Fruit fly (Drosophila melanogaster) whole organism, embryonic: ENCODE results near the gene MSAmiP.

Source experiments
- CG12155 ChIP-seq: fragments of 200-800 bp; sonication (Bioruptor generic); optimal IDR thresholded peaks from 3 replicates; lab custom pipeline; 2016; ENCODE audit warnings: missing biosample characterization, missing genetic modification characterization
- CG12236 ChIP-seq: fragments of 200-800 bp; sonication (Bioruptor generic); optimal IDR thresholded peaks from 2 replicates; lab custom pipeline; 2016; ENCODE audit warnings: missing biosample characterization, missing genetic modification characterization
- CG12299 ChIP-seq: fragments of 200-800 bp; sonication (Bioruptor generic); optimal IDR thresholded peaks from 2 replicates; lab custom pipeline; 2018; ENCODE audit warnings: missing biosample characterization, mild to moderate bottlenecking, missing genetic modification characterization
- CG12769 ChIP-seq: fragments of 200-800 bp; sonication (Bioruptor generic); optimal IDR thresholded peaks from 2 replicates; lab custom pipeline; 2019; ENCODE audit warnings: missing biosample characterization, mild to moderate bottlenecking, missing genetic modification characterization, moderate library complexity
- CG13123 ChIP-seq: fragments of 200-800 bp; sonication (Bioruptor generic); optimal IDR thresholded peaks from 2 replicates; lab custom pipeline; 2016; ENCODE audit warnings: missing biosample characterization, missing genetic modification characterization
- CG13624 ChIP-seq: fragments of 200-800 bp; sonication (Bioruptor generic); optimal IDR thresholded peaks from 2 replicates; lab custom pipeline; 2016; ENCODE audit warnings: missing biosample characterization, missing genetic modification characterization
- CG16779 ChIP-seq: fragments of 200-800 bp; sonication (Bioruptor generic); IDR thresholded peaks from 2 replicates; pipeline ENCODE4 v1.3.6; 2022; ENCODE audit warnings: missing biosample characterization, missing genetic modification characterization
- CG18011 ChIP-seq: fragments of 200-800 bp; sonication (Bioruptor generic); optimal IDR thresholded peaks from 2 replicates; lab custom pipeline; 2017; ENCODE audit warnings: missing biosample characterization, missing genetic modification characterization, mild to moderate bottlenecking, moderate library complexity, missing genotype
- CG18476 ChIP-seq: fragments of 200-800 bp; sonication (Bioruptor generic); optimal IDR thresholded peaks from 2 replicates; lab custom pipeline; 2016; ENCODE audit warnings: missing biosample characterization, mild to moderate bottlenecking, missing genetic modification characterization
- CG2678 ChIP-seq: fragments of 200-800 bp; sonication (Bioruptor generic); optimal IDR thresholded peaks from 3 replicates; lab custom pipeline; 2019; ENCODE audit warnings: missing biosample characterization, mild to moderate bottlenecking, missing genetic modification characterization, moderate library complexity
- CG31224 ChIP-seq: fragments of 200-800 bp; sonication (Bioruptor generic); IDR thresholded peaks from 2 replicates; pipeline ENCODE4 v1.3.6; 2022; ENCODE audit warnings: missing biosample characterization, missing genetic modification characterization
- CG4328 ChIP-seq: fragments of 200-800 bp; sonication (Bioruptor generic); optimal IDR thresholded peaks from 3 replicates; lab custom pipeline; 2017; ENCODE audit warnings: missing biosample characterization, missing genetic modification reagents, missing genetic modification characterization
- CG4404 ChIP-seq: fragments of 200-800 bp; sonication (Bioruptor generic); IDR thresholded peaks from 2 replicates; pipeline ENCODE4 v1.3.6; 2022; ENCODE audit warnings: missing biosample characterization, missing genetic modification characterization
- CG4820 ChIP-seq: fragments of 200-800 bp; sonication (Bioruptor generic); optimal IDR thresholded peaks from 3 replicates; lab custom pipeline; 2016; ENCODE audit warnings: missing biosample characterization, missing genetic modification characterization
- CG6854 ChIP-seq: fragments of 200-800 bp; sonication (Bioruptor generic); optimal IDR thresholded peaks from 3 replicates; lab custom pipeline; 2017; ENCODE audit warnings: missing biosample characterization, mild to moderate bottlenecking, missing genetic modification characterization
- CG7271 ChIP-seq: fragments of 200-800 bp; sonication (Bioruptor generic); optimal IDR thresholded peaks from 2 replicates; lab custom pipeline; 2018; ENCODE audit warnings: missing biosample characterization, mild to moderate bottlenecking, missing genetic modification characterization, moderate library complexity
- CG8359 ChIP-seq: fragments of 200-800 bp; sonication (Bioruptor generic); optimal IDR thresholded peaks from 2 replicates; lab custom pipeline; 2017; ENCODE audit warnings: missing biosample characterization, mild to moderate bottlenecking, missing genetic modification characterization, borderline replicate concordance
- Dad ChIP-seq: fragments of 200-800 bp; sonication (Bioruptor generic); optimal IDR thresholded peaks from 3 replicates; lab custom pipeline; 2016; ENCODE audit warnings: missing biosample characterization, missing genetic modification characterization
- Drgx ChIP-seq: fragments of 200-800 bp; sonication (Bioruptor generic); IDR thresholded peaks from 2 replicates; pipeline ENCODE4 v1.3.6; 2022; ENCODE audit warnings: missing biosample characterization, missing genetic modification characterization
- Ets97D ChIP-seq: fragments of 200-800 bp; sonication (Bioruptor generic); optimal IDR thresholded peaks from 3 replicates; lab custom pipeline; 2016; ENCODE audit warnings: missing biosample characterization, missing genetic modification characterization
- Hsf ChIP-seq: fragments of 200-800 bp; sonication (Bioruptor generic); optimal IDR thresholded peaks from 3 replicates; lab custom pipeline; 2016; ENCODE audit warnings: missing biosample characterization, missing genetic modification characterization
- Lim3 ChIP-seq: fragments of 200-800 bp; sonication (Bioruptor generic); IDR thresholded peaks from 2 replicates; pipeline ENCODE4 v1.3.6; 2022; ENCODE audit warnings: missing biosample characterization, missing genetic modification characterization
- Lpt ChIP-seq: fragments of >200 bp; optimal IDR thresholded peaks from 2 replicates; lab custom pipeline; 2018; ENCODE audit warnings: missing biosample characterization, missing genetic modification characterization
- MBD-R2 ChIP-seq: fragments of 200-800 bp; sonication (Bioruptor generic); IDR thresholded peaks from 2 replicates; pipeline ENCODE4 v1.3.6; 2022; ENCODE audit warnings: missing biosample characterization, missing genetic modification characterization
- ac ChIP-seq: fragments of 200-800 bp; sonication (Bioruptor generic); optimal IDR thresholded peaks from 3 replicates; lab custom pipeline; 2017; ENCODE audit warnings: missing biosample characterization, mild to moderate bottlenecking, missing genetic modification characterization
- az2 ChIP-seq: fragments of 200-800 bp; sonication (Bioruptor generic); optimal IDR thresholded peaks from 3 replicates; lab custom pipeline; 2016; ENCODE audit warnings: missing biosample characterization, missing genetic modification characterization
- cad ChIP-seq: fragments of >200 bp; optimal IDR thresholded peaks from 2 replicates; lab custom pipeline; 2017; ENCODE audit warnings: missing biosample characterization, missing genetic modification characterization
- crc ChIP-seq: fragments of 200-800 bp; sonication (Bioruptor generic); optimal IDR thresholded peaks from 2 replicates; lab custom pipeline; 2016; ENCODE audit warnings: missing biosample characterization, missing genetic modification characterization
- emc ChIP-seq: fragments of 200-800 bp; sonication (Bioruptor generic); optimal IDR thresholded peaks from 2 replicates; lab custom pipeline; 2016; ENCODE audit warnings: missing biosample characterization, missing genetic modification characterization
- fru ChIP-seq: fragments of >200 bp; optimal IDR thresholded peaks from 2 replicates; lab custom pipeline; 2017
- h ChIP-seq: fragments of >200 bp; optimal IDR thresholded peaks from 2 replicates; lab custom pipeline; 2017
- ham ChIP-seq: fragments of 200-800 bp; sonication (Bioruptor generic); IDR thresholded peaks from 2 replicates; pipeline ENCODE4 v1.3.6; 2022; ENCODE audit warnings: missing biosample characterization, missing genetic modification characterization
- lmd ChIP-seq: fragments of 200-800 bp; sonication (Bioruptor generic); IDR thresholded peaks from 2 replicates; pipeline ENCODE4 v1.3.6; 2022; ENCODE audit warnings: missing biosample characterization, missing genetic modification characterization
- nmo ChIP-seq: fragments of 200-800 bp; sonication (Bioruptor generic); optimal IDR thresholded peaks from 2 replicates; lab custom pipeline; 2018; ENCODE audit warnings: missing biosample characterization, mild to moderate bottlenecking, missing genetic modification characterization, moderate library complexity
- p53 ChIP-seq: fragments of 200-800 bp; sonication (Bioruptor generic); optimal IDR thresholded peaks from 2 replicates; lab custom pipeline; 2016; ENCODE audit warnings: missing biosample characterization, missing genetic modification characterization
- peb ChIP-seq: fragments of 200-800 bp; sonication (Bioruptor generic); IDR thresholded peaks from 2 replicates; pipeline ENCODE4 v1.3.6; 2022; ENCODE audit warnings: missing biosample characterization, missing genetic modification characterization
- phol ChIP-seq: fragments of 200-800 bp; sonication (Bioruptor generic); optimal IDR thresholded peaks from 3 replicates; lab custom pipeline; 2018; ENCODE audit warnings: missing biosample characterization, mild to moderate bottlenecking, missing genetic modification characterization, moderate library complexity
- psq ChIP-seq: fragments of 200-800 bp; sonication (Bioruptor generic); optimal IDR thresholded peaks from 2 replicates; lab custom pipeline; 2017; ENCODE audit warnings: missing biosample characterization, missing genetic modification characterization
- pzg ChIP-seq: fragments of 200-800 bp; sonication (Bioruptor generic); optimal IDR thresholded peaks from 3 replicates; lab custom pipeline; 2018; ENCODE audit warnings: missing biosample characterization, mild to moderate bottlenecking, missing genetic modification characterization, moderate library complexity
- rib ChIP-seq: fragments of 200-800 bp; sonication (Bioruptor generic); IDR thresholded peaks from 2 replicates; pipeline ENCODE4 v1.3.6; 2022; ENCODE audit warnings: missing biosample characterization, missing genetic modification characterization
- sens-2 ChIP-seq: fragments of 200-800 bp; sonication (Bioruptor generic); IDR thresholded peaks from 2 replicates; pipeline ENCODE4 v1.3.6; 2022; ENCODE audit warnings: missing biosample characterization, missing genetic modification characterization
- seq ChIP-seq: fragments of 200-800 bp; sonication (Bioruptor generic); IDR thresholded peaks from 2 replicates; pipeline ENCODE4 v1.3.6; 2022; ENCODE audit warnings: missing biosample characterization, missing genetic modification characterization
- slbo ChIP-seq: fragments of 200-800 bp; sonication (Bioruptor generic); IDR thresholded peaks from 2 replicates; pipeline ENCODE4 v1.3.6; 2022; ENCODE audit warnings: missing biosample characterization, missing genetic modification characterization
- slou ChIP-seq: fragments of 200-800 bp; sonication (Bioruptor generic); optimal IDR thresholded peaks from 3 replicates; lab custom pipeline; 2016; ENCODE audit warnings: missing biosample characterization, missing genetic modification characterization
- slp2 ChIP-seq: fragments of 200-800 bp; sonication (Bioruptor generic); optimal IDR thresholded peaks from 2 replicates; lab custom pipeline; 2016; ENCODE audit warnings: missing biosample characterization, missing genetic modification characterization
- sob ChIP-seq: fragments of 200-800 bp; sonication (Bioruptor generic); IDR thresholded peaks from 2 replicates; pipeline ENCODE4 v1.3.6; 2022; ENCODE audit warnings: missing biosample characterization, missing genetic modification characterization
- stc ChIP-seq: fragments of 200-800 bp; sonication (Bioruptor generic); IDR thresholded peaks from 2 replicates; pipeline ENCODE4 v1.3.6; 2022; ENCODE audit warnings: missing biosample characterization, missing genetic modification characterization
- vnd ChIP-seq: fragments of 200-800 bp; sonication (Bioruptor generic); IDR thresholded peaks from 3 replicates; pipeline ENCODE4 v1.3.6; 2022; ENCODE audit warnings: missing biosample characterization, missing genetic modification characterization; ENCODE audit not compliant: partially characterized antibody
- wek ChIP-seq: fragments of 200-800 bp; sonication (Bioruptor generic); optimal IDR thresholded peaks from 3 replicates; lab custom pipeline; 2018; ENCODE audit warnings: missing biosample characterization, mild to moderate bottlenecking, missing genetic modification characterization, moderate library complexity
- yki ChIP-seq: fragments of >200 bp; optimal IDR thresholded peaks from 3 replicates; lab custom pipeline; 2018
- zen ChIP-seq: fragments of 200-800 bp; sonication (Bioruptor generic); optimal IDR thresholded peaks from 3 replicates; lab custom pipeline; 2018; ENCODE audit warnings: missing biosample characterization, mild to moderate bottlenecking, missing genetic modification characterization, moderate library complexity

MSAmiP gene

DNA sequence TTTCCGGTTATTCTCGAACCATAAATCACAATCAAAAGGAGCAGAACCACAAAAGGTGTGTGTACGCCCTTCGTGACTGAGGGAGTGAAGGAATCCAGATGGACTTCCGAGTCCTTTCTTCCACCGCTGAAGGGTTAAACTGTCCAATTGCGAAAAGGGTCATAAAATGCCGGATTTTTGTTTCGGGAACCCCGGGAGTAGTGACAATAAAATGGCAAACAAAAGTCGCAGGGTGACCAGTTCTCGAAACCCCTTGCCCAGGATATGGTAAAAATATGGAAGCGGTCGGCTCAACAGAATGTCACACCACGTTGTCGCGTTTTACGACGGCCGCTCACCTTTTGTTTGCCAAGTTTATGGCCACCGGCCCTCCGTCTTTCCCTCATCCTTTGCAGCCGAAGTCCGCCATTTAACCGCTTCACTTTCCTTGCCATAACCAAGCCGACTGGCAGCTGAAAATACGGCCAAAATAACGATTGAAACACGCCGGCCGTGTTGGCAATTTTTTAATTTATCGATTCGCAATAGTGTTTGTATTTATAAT, 56.5 kb downstream of the MSAmiP start (continued):
- TF ChIP-seq sob (GFP tag; lab: Robert Waterston, UW) (no peak), yki (lab: Kevin White, UChicago) (no peak), az2 (GFP tag; lab: Kevin White, UChicago) (no peak), zen (peak; percentile 14), h (no peak), CG4820 (GFP tag; lab: Kevin White, UChicago) (no peak), CG4404 (GFP tag; lab: Robert Waterston, UW) (no peak)

DNA sequence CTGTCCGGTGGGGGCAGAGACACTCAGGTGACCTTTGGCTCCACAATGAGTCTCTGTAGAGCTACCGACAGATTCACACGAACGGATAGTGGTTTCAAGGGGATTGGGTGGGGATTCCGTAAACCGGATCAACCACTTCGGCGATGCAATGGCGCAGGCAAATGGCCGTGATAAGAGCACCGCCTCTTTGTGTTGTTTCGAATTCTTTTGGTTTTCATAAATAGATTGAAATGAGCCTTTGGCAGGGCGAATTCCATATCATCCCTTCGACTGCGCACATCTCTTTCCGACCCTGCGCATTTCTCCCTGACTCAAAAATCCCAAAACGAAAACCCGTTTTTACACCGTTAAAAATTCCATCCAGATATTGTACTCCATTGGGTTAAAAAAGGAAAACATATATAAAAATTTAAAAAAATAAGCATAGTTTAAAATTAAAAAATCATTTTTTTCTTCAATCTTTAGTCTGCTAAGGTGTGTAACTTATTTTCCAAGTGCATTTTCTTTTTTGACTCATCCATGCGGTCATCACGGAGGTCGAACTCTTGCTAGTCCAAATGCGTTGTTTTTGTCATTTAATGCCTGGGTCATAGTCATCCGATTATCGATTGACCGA, 58.4 kb downstream of the MSAmiP start:
- TF ChIP-seq CG7271, result peak; percentile 41
- TF ChIP-seq CG13123 (GFP tag; lab: Kevin White, UChicago), result no peak
- TF ChIP-seq lmd, result no peak; the same call in none of the 2 replicates
- TF ChIP-seq ham, result no peak
- no peak for TF ChIP-seq CG4404 (GFP tag; lab: Robert Waterston, UW)
- TF ChIP-seq seq, result peak; percentile 33; the same call in 1 of the 2 replicates
- no peak for TF ChIP-seq Dad
- TF ChIP-seq emc (GFP tag; lab: Kevin White, UChicago), result no peak
- no peak for TF ChIP-seq p53 (GFP tag; lab: Kevin White, UChicago)
- no peak for TF ChIP-seq Drgx (GFP tag; lab: Robert Waterston, UW)
- no peak for TF ChIP-seq slou
- peak; percentile 15 for TF ChIP-seq Hsf (GFP tag; lab: Kevin White, UChicago)
- TF ChIP-seq cad, result no peak
- no peak for TF ChIP-seq Lpt
- TF ChIP-seq CG4328, result no peak
- no peak for TF ChIP-seq CG16779
- no peak for TF ChIP-seq CG31224 (GFP tag; lab: Robert Waterston, UW)
- 0 out of 2 replicates have a peak, but pooled peaks have one; percentile 34 for TF ChIP-seq sens-2 (GFP tag; lab: Robert Waterston, UW)
- no peak for TF ChIP-seq CG8359 (GFP tag; lab: Kevin White, UChicago)
- TF ChIP-seq phol (tag; lab: Kevin White, UChicago), result peak; percentile 72
- no peak for TF ChIP-seq peb (GFP tag; lab: Robert Waterston, UW)
- peak; percentile 75 for TF ChIP-seq nmo
- TF ChIP-seq slp2 (GFP tag; lab: Kevin White, UChicago), result no peak
- TF ChIP-seq wek (GFP tag; lab: Kevin White, UChicago), result no peak
- TF ChIP-seq CG12299 (tag; lab: Kevin White, UChicago), result no peak
- no peak for TF ChIP-seq fru (lab: Kevin White, UChicago)
- peak; percentile 19 for TF ChIP-seq CG18476 (GFP tag; lab: Kevin White, UChicago)
- TF ChIP-seq pzg, result no peak
- no peak for TF ChIP-seq Ets97D
- no peak for TF ChIP-seq CG13624 (GFP tag; lab: Kevin White, UChicago)
- TF ChIP-seq psq, result no peak
- peak; percentile 31 for TF ChIP-seq CG12155 (GFP tag; lab: Kevin White, UChicago)
- no peak for TF ChIP-seq MBD-R2 (GFP tag; lab: Robert Waterston, UW)
- no peak for TF ChIP-seq rib
- TF ChIP-seq CG6854 (GFP tag; lab: Kevin White, UChicago), result no peak
- TF ChIP-seq slbo (GFP tag; lab: Robert Waterston, UW), result no peak; the same call in 1 of the 2 replicates
- peak; percentile 11 for TF ChIP-seq ac (GFP tag; lab: Kevin White, UChicago)
- no peak for TF ChIP-seq CG12769 (tag; lab: Kevin White, UChicago)
- TF ChIP-seq stc (GFP tag; lab: Robert Waterston, UW), result peak; percentile 50; the same call in 1 of the 2 replicates
- TF ChIP-seq vnd (GFP tag; lab: Robert Waterston, UW), result no peak
- TF ChIP-seq CG18011 (GFP tag; lab: Kevin White, UChicago), result no peak
- no peak for TF ChIP-seq CG12236 (GFP tag; lab: Kevin White, UChicago)
- no peak for TF ChIP-seq Lim3
- TF ChIP-seq CG2678 (tag; lab: Kevin White, UChicago), result peak; percentile 74
- TF ChIP-seq crc (GFP tag; lab: Kevin White, UChicago), result no peak
